Fruit fly (Drosophila melanogaster) Kc167 (cell line): Measurements from ENCODE around the gene sloth2.

ENCODE experiments used
- insv ChIP-seq: fragments of >200 bp; optimal IDR thresholded peaks from 3 replicates; lab custom pipeline; 2018; ENCODE audit warnings: missing external identifiers
- ttk ChIP-seq: sonication (Bioruptor generic); optimal IDR thresholded peaks from 2 replicates; lab custom pipeline; 2017; ENCODE audit warnings: missing external identifiers

dm6 chrX:6983500-6984320, 27.4 kb upstream of the sloth2 start:
- TF ChIP-seq insv (lab: Kevin White, UChicago) (no peak), ttk (lab: Kevin White, UChicago) (no peak)
